Fruit fly (Drosophila melanogaster) whole organism, pupa: ENCODE measurements around the gene CG34435.

Experiments used
- CG10348 ChIP-seq: fragments of 200-800 bp; sonication (Bioruptor generic); IDR thresholded peaks from 2 replicates; pipeline ENCODE4 v1.3.6; 2022; ENCODE audit warnings: missing biosample characterization, missing genetic modification characterization
- CG12605 ChIP-seq: fragments of 200-800 bp; sonication (Bioruptor generic); IDR thresholded peaks from 2 replicates; pipeline ENCODE4 v1.3.6; 2022; ENCODE audit warnings: missing biosample characterization, missing genetic modification characterization
- CG13204 ChIP-seq: fragments of 200-800 bp; sonication (Bioruptor generic); optimal IDR thresholded peaks from 2 replicates; lab custom pipeline; 2018; ENCODE audit warnings: missing biosample characterization, mild to moderate bottlenecking, missing genetic modification characterization, moderate library complexity
- CG14655 ChIP-seq: fragments of 200-800 bp; sonication (Bioruptor generic); optimal IDR thresholded peaks from 3 replicates; lab custom pipeline; 2017; ENCODE audit warnings: mild to moderate bottlenecking, missing biosample characterization, missing genetic modification reagents, missing genetic modification characterization
- CG15710 ChIP-seq: fragments of 200-800 bp; sonication (Bioruptor generic); optimal IDR thresholded peaks from 2 replicates; lab custom pipeline; 2018; ENCODE audit warnings: missing biosample characterization, mild to moderate bottlenecking, missing genetic modification characterization, moderate library complexity
- CG17806 ChIP-seq: fragments of 200-800 bp; sonication (Bioruptor generic); optimal IDR thresholded peaks from 2 replicates; lab custom pipeline; 2018; ENCODE audit warnings: missing biosample characterization, mild to moderate bottlenecking, missing genetic modification characterization, moderate library complexity
- CG32121 ChIP-seq: fragments of 200-800 bp; sonication (Bioruptor generic); IDR thresholded peaks from 2 replicates; pipeline ENCODE4 v1.3.6; 2022; ENCODE audit warnings: missing biosample characterization, missing genetic modification characterization
- CG34367 ChIP-seq: fragments of 200-800 bp; sonication (Bioruptor generic); optimal IDR thresholded peaks from 2 replicates; lab custom pipeline; 2018; ENCODE audit warnings: missing biosample characterization, mild to moderate bottlenecking, missing genetic modification characterization
- CG8159 ChIP-seq: fragments of 200-800 bp; sonication (Bioruptor generic); optimal IDR thresholded peaks from 3 replicates; lab custom pipeline; 2018; ENCODE audit warnings: missing biosample characterization, mild to moderate bottlenecking, missing genetic modification characterization, moderate library complexity
- CG8301 ChIP-seq: fragments of 200-800 bp; sonication (Bioruptor generic); optimal IDR thresholded peaks from 2 replicates; lab custom pipeline; 2018; ENCODE audit warnings: missing biosample characterization, mild to moderate bottlenecking, missing genetic modification characterization
- CG9948 ChIP-seq: fragments of 200-800 bp; sonication (Bioruptor generic); optimal IDR thresholded peaks from 2 replicates; lab custom pipeline; 2018; ENCODE audit warnings: missing biosample characterization, mild to moderate bottlenecking, missing genetic modification characterization, moderate library complexity
- D1 ChIP-seq: fragments of 200-800 bp; sonication (Bioruptor generic); optimal IDR thresholded peaks from 2 replicates; lab custom pipeline; 2018; ENCODE audit warnings: missing biosample characterization, mild to moderate bottlenecking, missing genetic modification characterization, moderate library complexity
- EcR ChIP-seq: fragments of 200-800 bp; sonication (Bioruptor generic); optimal IDR thresholded peaks from 3 replicates; lab custom pipeline; 2019; ENCODE audit warnings: missing biosample characterization, missing genetic modification characterization, mild to moderate bottlenecking, moderate library complexity, missing genetic modification reagents
- Ets98B ChIP-seq: fragments of 200-800 bp; sonication (Bioruptor generic); IDR thresholded peaks from 2 replicates; pipeline ENCODE4 v1.3.6; 2022; ENCODE audit warnings: missing biosample characterization, missing genetic modification characterization
- Pif1A ChIP-seq: fragments of 200-800 bp; sonication (Bioruptor generic); optimal IDR thresholded peaks from 3 replicates; lab custom pipeline; 2016; ENCODE audit warnings: missing biosample characterization, missing genetic modification characterization
- Pif1B ChIP-seq: fragments of 200-800 bp; sonication (Bioruptor generic); optimal IDR thresholded peaks from 3 replicates; lab custom pipeline; 2016; ENCODE audit warnings: missing biosample characterization, missing genetic modification characterization
- Snoo ChIP-seq: fragments of 200-800 bp; sonication (Bioruptor generic); optimal IDR thresholded peaks from 3 replicates; lab custom pipeline; 2017; ENCODE audit warnings: missing biosample characterization, mild to moderate bottlenecking, missing genetic modification characterization, inconsistent platforms
- fd96Ca ChIP-seq: fragments of 200-800 bp; sonication (Bioruptor generic); IDR thresholded peaks from 3 replicates; pipeline ENCODE4 v1.3.6; 2022; ENCODE audit warnings: missing biosample characterization, missing genetic modification characterization
- gl ChIP-seq: fragments of 200-800 bp; sonication (Bioruptor generic); optimal IDR thresholded peaks from 2 replicates; lab custom pipeline; 2018; ENCODE audit warnings: missing biosample characterization, mild to moderate bottlenecking, missing genetic modification characterization
- rn ChIP-seq: fragments of 200-800 bp; sonication (Bioruptor generic); IDR thresholded peaks from 2 replicates; pipeline ENCODE4 v1.3.6; 2022; ENCODE audit warnings: missing biosample characterization, missing genetic modification characterization

Gene CG34435

dm6 chrX:5588454-5588853 is 25.8 kb downstream of the CG34435 start:
- no peak for TF ChIP-seq CG17806 (tag; lab: Kevin White, UChicago)
- no peak for TF ChIP-seq fd96Ca
- no peak for TF ChIP-seq CG34367
- no peak for TF ChIP-seq CG10348 (GFP tag; lab: Robert Waterston, UW)
- TF ChIP-seq Ets98B (GFP tag; lab: Robert Waterston, UW), result no peak
- TF ChIP-seq EcR, result no peak
- no peak for TF ChIP-seq CG13204 (GFP tag; lab: Kevin White, UChicago)
- TF ChIP-seq CG15710 (tag; lab: Kevin White, UChicago), result no peak
- TF ChIP-seq, all 21 proteins: peak for 0

DNA sequence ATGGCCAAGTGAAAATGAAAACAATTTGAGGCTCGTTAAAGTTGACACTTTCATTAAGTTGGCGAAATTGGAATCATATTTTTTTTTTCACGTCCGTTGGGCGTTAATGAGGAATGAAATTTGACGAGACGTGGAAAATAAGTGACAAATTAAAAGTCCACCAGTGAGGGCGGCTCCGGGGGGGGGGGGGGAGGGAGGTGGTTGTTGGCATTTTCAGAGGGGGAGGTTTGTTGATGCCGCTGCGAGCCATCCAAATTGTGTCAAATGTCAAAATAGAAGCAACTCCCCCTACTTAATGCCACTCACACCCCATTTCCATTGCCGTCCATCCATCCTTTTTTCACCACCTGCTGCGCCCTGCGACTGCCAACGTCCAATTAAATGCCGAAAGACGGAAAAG is 27.2 kb downstream of the CG34435 start:
- TF ChIP-seq fd96Ca (no peak), D1 (tag; lab: Kevin White, UChicago) (no peak), CG12605 (GFP tag; lab: Robert Waterston, UW) (no peak), CG8301 (tag; lab: Kevin White, UChicago) (no peak), Pif1B (GFP tag; lab: Kevin White, UChicago) (no peak), Ets98B (GFP tag; lab: Robert Waterston, UW) (no peak), rn (GFP tag; lab: Robert Waterston, UW) (no peak), CG9948 (tag; lab: Kevin White, UChicago) (no peak), CG14655 (GFP tag; lab: Kevin White, UChicago) (no peak), CG34367 (no peak)

- no peak for TF ChIP-seq CG8301 (tag; lab: Kevin White, UChicago)
- TF ChIP-seq EcR, result no peak
- TF ChIP-seq CG8159 (tag; lab: Kevin White, UChicago), result no peak
- TF ChIP-seq CG34367, result no peak
- TF ChIP-seq D1 (tag; lab: Kevin White, UChicago), result no peak
- TF ChIP-seq CG13204 (GFP tag; lab: Kevin White, UChicago), result no peak
- no peak for TF ChIP-seq CG15710 (tag; lab: Kevin White, UChicago)
- TF ChIP-seq CG10348 (GFP tag; lab: Robert Waterston, UW), result no peak
- TF ChIP-seq Snoo, result no peak
- no peak for TF ChIP-seq CG14655 (GFP tag; lab: Kevin White, UChicago)
Observed at dm6 chrX:5579484-5579883, 34.8 kb downstream of the CG34435 start.

dm6 chrX:5563929-5564328 is 50.3 kb downstream of the CG34435 start:
- TF ChIP-seq CG8159 (tag; lab: Kevin White, UChicago), result no peak
- no peak for TF ChIP-seq CG14655 (GFP tag; lab: Kevin White, UChicago)
- TF ChIP-seq Snoo, result no peak
- TF ChIP-seq Pif1A, result no peak
- no peak for TF ChIP-seq CG15710 (tag; lab: Kevin White, UChicago)
- no peak for TF ChIP-seq rn (GFP tag; lab: Robert Waterston, UW)
- TF ChIP-seq CG9948 (tag; lab: Kevin White, UChicago), result no peak

- TF ChIP-seq CG13204 (GFP tag; lab: Kevin White, UChicago) (no peak), CG34367 (no peak), Pif1A (no peak), CG32121 (GFP tag; lab: Robert Waterston, UW) (no peak), CG10348 (GFP tag; lab: Robert Waterston, UW) (no peak), fd96Ca (no peak), CG9948 (tag; lab: Kevin White, UChicago) (no peak), rn (GFP tag; lab: Robert Waterston, UW) (no peak), CG15710 (tag; lab: Kevin White, UChicago) (no peak), CG8301 (tag; lab: Kevin White, UChicago) (no peak), Snoo (no peak), EcR (no peak), CG12605 (GFP tag; lab: Robert Waterston, UW) (no peak), gl (tag; lab: Kevin White, UChicago) (no peak)
Observed at dm6 chrX:5563396-5563795, 50.9 kb downstream of the CG34435 start.
